Worm (Caenorhabditis elegans): ENCODE data around the gene flwr-1.

DNA sequence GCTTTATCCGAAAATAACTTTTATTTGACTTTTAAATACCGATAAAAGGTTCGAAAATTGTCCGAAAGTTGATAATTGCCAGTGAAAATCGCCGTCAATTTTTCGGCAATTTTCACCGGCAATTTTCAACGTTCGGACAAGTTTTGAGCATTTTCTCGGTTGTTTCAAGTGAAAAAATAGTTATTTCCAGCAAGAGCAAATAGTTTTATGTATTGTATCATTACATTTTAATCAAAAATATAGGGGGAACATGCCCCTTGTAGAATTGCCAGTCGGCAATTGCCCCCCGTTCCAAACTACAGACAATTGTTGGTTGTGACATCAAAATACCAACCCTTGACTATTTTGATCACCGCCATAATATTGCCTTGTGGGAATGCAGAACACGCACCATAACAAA lies 7.6 kb downstream of the flwr-1 start, which contains the start of gene rgs-10:
- TF ChIP-seq W03F9.2 (tag; optimal IDR thresholded peaks at IDR 0.05), result no peak
- no peak for TF ChIP-seq dao-5 (tag; optimal IDR thresholded peaks at IDR 0.05)

Data from whole organism, L4/young adult.